Fruit fly (Drosophila melanogaster) whole organism, prepupa: ENCODE measurements around the gene CheB38a.

Experiments
- Blimp-1 ChIP-seq: fragments of 200-800 bp; sonication (Bioruptor generic); optimal IDR thresholded peaks from 3 replicates; lab custom pipeline; 2017; ENCODE audit warnings: missing biosample characterization, missing genetic modification characterization, mild to moderate bottlenecking, moderate library complexity, missing genetic modification reagents
- CG10631 ChIP-seq: fragments of 200-800 bp; sonication (Bioruptor generic); optimal IDR thresholded peaks from 2 replicates; lab custom pipeline; 2016; ENCODE audit warnings: missing biosample characterization, missing genetic modification characterization
- CG10669 ChIP-seq: fragments of 200-800 bp; sonication (Bioruptor generic); optimal IDR thresholded peaks from 3 replicates; lab custom pipeline; 2018; ENCODE audit warnings: missing biosample characterization, mild to moderate bottlenecking, missing genetic modification characterization, moderate library complexity
- CG11294 ChIP-seq: fragments of 200-800 bp; sonication (Bioruptor generic); IDR thresholded peaks from 2 replicates; pipeline ENCODE4 v1.3.6; 2022; ENCODE audit warnings: missing biosample characterization, missing genetic modification characterization
- CG11902 ChIP-seq: fragments of 200-800 bp; sonication (Bioruptor generic); optimal IDR thresholded peaks from 3 replicates; lab custom pipeline; 2016; ENCODE audit warnings: missing biosample characterization, missing genetic modification characterization
- CG15336 ChIP-seq: fragments of 200-800 bp; sonication (Bioruptor generic); IDR thresholded peaks from 2 replicates; pipeline ENCODE4 v1.3.6; 2022; ENCODE audit warnings: missing biosample characterization, missing genetic modification characterization
- CG1621 ChIP-seq: fragments of 200-800 bp; sonication (Bioruptor generic); optimal IDR thresholded peaks from 3 replicates; lab custom pipeline; 2018; ENCODE audit warnings: missing biosample characterization, mild to moderate bottlenecking, missing genetic modification characterization
- CG3032 ChIP-seq: fragments of 200-800 bp; optimal IDR thresholded peaks from 2 replicates; lab custom pipeline; 2019; ENCODE audit warnings: missing biosample characterization, mild to moderate bottlenecking, missing genetic modification characterization, moderate library complexity
- CG31627 ChIP-seq: fragments of 200-800 bp; sonication (Bioruptor generic); optimal IDR thresholded peaks from 3 replicates; lab custom pipeline; 2016; ENCODE audit warnings: missing biosample characterization, missing genetic modification characterization
- CG32006 ChIP-seq: fragments of 200-800 bp; sonication (Bioruptor generic); optimal IDR thresholded peaks from 3 replicates; lab custom pipeline; 2017; ENCODE audit warnings: missing biosample characterization, mild to moderate bottlenecking, missing genetic modification characterization
- CG34406 ChIP-seq: fragments of 200-800 bp; sonication (Bioruptor generic); optimal IDR thresholded peaks from 3 replicates; lab custom pipeline; 2016; ENCODE audit warnings: missing biosample characterization, missing genetic modification characterization
- CG3919 ChIP-seq: fragments of 200-800 bp; sonication (Bioruptor generic); optimal IDR thresholded peaks from 3 replicates; lab custom pipeline; 2016; ENCODE audit warnings: missing biosample characterization, missing genetic modification characterization
- CG4318 ChIP-seq: fragments of 200-800 bp; sonication (Bioruptor generic); optimal IDR thresholded peaks from 3 replicates; lab custom pipeline; 2017; ENCODE audit warnings: missing biosample characterization, mild to moderate bottlenecking, missing genetic modification characterization
- CG6163 ChIP-seq: fragments of 200-800 bp; sonication (Bioruptor generic); IDR thresholded peaks from 3 replicates; pipeline ENCODE4 v1.3.6; 2022; ENCODE audit warnings: missing biosample characterization, missing genetic modification characterization
- CG6276 ChIP-seq: fragments of 200-800 bp; sonication (Bioruptor generic); optimal IDR thresholded peaks from 2 replicates; lab custom pipeline; 2017; ENCODE audit warnings: missing biosample characterization, mild to moderate bottlenecking, missing genetic modification characterization
- CG6808 ChIP-seq: fragments of 200-800 bp; sonication (Bioruptor generic); optimal IDR thresholded peaks from 3 replicates; lab custom pipeline; 2017; ENCODE audit warnings: missing biosample characterization, missing genetic modification characterization, mild to moderate bottlenecking, moderate library complexity, missing genetic modification reagents
- CG7368 ChIP-seq: fragments of 200-800 bp; sonication (Bioruptor generic); optimal IDR thresholded peaks from 3 replicates; lab custom pipeline; 2016; ENCODE audit warnings: missing biosample characterization, missing genetic modification characterization
- CG8119 ChIP-seq: fragments of 200-800 bp; sonication (Bioruptor generic); IDR thresholded peaks from 3 replicates; pipeline ENCODE4 v1.3.6; 2022; ENCODE audit warnings: missing biosample characterization, missing genetic modification characterization
- CG8319 ChIP-seq: fragments of 200-800 bp; sonication (Bioruptor generic); optimal IDR thresholded peaks from 3 replicates; lab custom pipeline; 2016; ENCODE audit warnings: missing biosample characterization, missing genetic modification characterization
- CG8632 ChIP-seq: fragments of 200-800 bp; sonication (Bioruptor generic); optimal IDR thresholded peaks from 3 replicates; lab custom pipeline; 2016; ENCODE audit warnings: missing biosample characterization, missing genetic modification characterization
- Eip75B ChIP-seq: fragments of 200-800 bp; sonication (Bioruptor generic); optimal IDR thresholded peaks from 3 replicates; lab custom pipeline; 2016; ENCODE audit warnings: missing biosample characterization, missing genetic modification characterization
- Eip78C ChIP-seq: fragments of 200-800 bp; sonication (Bioruptor generic); peaks from one replicate; lab custom pipeline; 2016; ENCODE audit warnings: missing biosample characterization, missing genetic modification characterization
- Eip93F ChIP-seq: fragments of 200-800 bp; sonication (Bioruptor generic); optimal IDR thresholded peaks from 2 replicates; lab custom pipeline; 2016; ENCODE audit warnings: missing biosample characterization, mild to moderate bottlenecking, missing genetic modification characterization
- Ets21C ChIP-seq: fragments of 200-800 bp; sonication (Bioruptor generic); optimal IDR thresholded peaks from 3 replicates; lab custom pipeline; 2016; ENCODE audit warnings: missing biosample characterization, missing genetic modification characterization
- Ets96B ChIP-seq: fragments of 200-800 bp; optimal IDR thresholded peaks from 2 replicates; lab custom pipeline; 2019; ENCODE audit warnings: missing biosample characterization, mild to moderate bottlenecking, missing genetic modification characterization, moderate library complexity
- Gug ChIP-seq: fragments of 200-800 bp; sonication (Bioruptor generic); IDR thresholded peaks from 2 replicates; pipeline ENCODE4 v1.3.6; 2022; ENCODE audit warnings: missing biosample characterization, missing genetic modification characterization
- Hr38 ChIP-seq: sonication (Bioruptor generic); optimal IDR thresholded peaks from 2 replicates; lab custom pipeline; 2016; ENCODE audit warnings: missing biosample characterization, missing genetic modification characterization
- Hr39 ChIP-seq: fragments of 200-800 bp; sonication (Bioruptor generic); optimal IDR thresholded peaks from 2 replicates; lab custom pipeline; 2016; ENCODE audit warnings: missing biosample characterization, missing genetic modification characterization
- OdsH ChIP-seq: fragments of 200-800 bp; sonication (Bioruptor generic); optimal IDR thresholded peaks from 3 replicates; lab custom pipeline; 2016; ENCODE audit warnings: missing biosample characterization, missing genetic modification characterization
- Smox ChIP-seq: fragments of 200-800 bp; sonication (Bioruptor generic); optimal IDR thresholded peaks from 3 replicates; lab custom pipeline; 2016; ENCODE audit warnings: missing biosample characterization, missing genetic modification characterization
- Sox14 ChIP-seq: fragments of 200-800 bp; sonication (Bioruptor generic); optimal IDR thresholded peaks from 3 replicates; lab custom pipeline; 2016; ENCODE audit warnings: missing biosample characterization, missing genetic modification characterization
- achi ChIP-seq: fragments of 200-800 bp; sonication (Bioruptor generic); optimal IDR thresholded peaks from 3 replicates; lab custom pipeline; 2016; ENCODE audit warnings: missing biosample characterization, missing genetic modification characterization
- acj6 ChIP-seq: fragments of 200-800 bp; sonication (Bioruptor generic); optimal IDR thresholded peaks from 3 replicates; lab custom pipeline; 2016; ENCODE audit warnings: missing biosample characterization, missing genetic modification characterization
- cyc ChIP-seq: fragments of 200-800 bp; sonication (Bioruptor generic); optimal IDR thresholded peaks from 3 replicates; lab custom pipeline; 2016; ENCODE audit warnings: missing biosample characterization, missing genetic modification characterization
- dac ChIP-seq: fragments of 200-800 bp; sonication (Bioruptor generic); optimal IDR thresholded peaks from 2 replicates; lab custom pipeline; 2017; ENCODE audit warnings: missing biosample characterization, mild to moderate bottlenecking, missing genetic modification characterization
- dsx ChIP-seq: fragments of 200-800 bp; optimal IDR thresholded peaks from 3 replicates; lab custom pipeline; 2019; ENCODE audit warnings: missing biosample characterization, mild to moderate bottlenecking, missing genetic modification characterization, moderate library complexity; ENCODE audit not compliant: poor library complexity, severe bottlenecking
- eg ChIP-seq: fragments of 200-800 bp; sonication (Bioruptor generic); IDR thresholded peaks from 3 replicates; pipeline ENCODE4 v1.3.6; 2022; ENCODE audit warnings: missing biosample characterization, missing genetic modification characterization
- esn ChIP-seq: fragments of 200-800 bp; sonication (Bioruptor generic); optimal IDR thresholded peaks from 2 replicates; lab custom pipeline; 2016; ENCODE audit warnings: missing biosample characterization, mild to moderate bottlenecking, missing genetic modification characterization, moderate library complexity
- fd59A ChIP-seq: fragments of 200-800 bp; sonication (Bioruptor generic); optimal IDR thresholded peaks from 2 replicates; lab custom pipeline; 2017; ENCODE audit warnings: missing biosample characterization, mild to moderate bottlenecking, missing genetic modification characterization, missing genetic modification reagents
- fd85E ChIP-seq: fragments of 200-800 bp; sonication (Bioruptor generic); optimal IDR thresholded peaks from 3 replicates; lab custom pipeline; 2016; ENCODE audit warnings: missing biosample characterization, missing genetic modification characterization
- net ChIP-seq: fragments of 200-800 bp; sonication (Bioruptor generic); optimal IDR thresholded peaks from 3 replicates; lab custom pipeline; 2016; ENCODE audit warnings: missing biosample characterization, missing genetic modification characterization
- pdm3 ChIP-seq: fragments of 200-800 bp; sonication (Bioruptor generic); optimal IDR thresholded peaks from 3 replicates; lab custom pipeline; 2016; ENCODE audit warnings: missing biosample characterization, missing genetic modification characterization
- salr ChIP-seq, 2 experiments: fragments of 200-800 bp; sonication (Bioruptor generic); optimal IDR thresholded peaks; 3 replicates each; lab custom pipeline; 2016 to 2018; ENCODE audit warnings: missing biosample characterization in 2 of 2, missing genetic modification characterization in 2 of 2, mild to moderate bottlenecking in 1 of 2
- ss ChIP-seq, 2 experiments: fragments of 200-800 bp; sonication (Bioruptor generic); optimal IDR thresholded peaks; 2 replicates in 1 of 2; 3 replicates in 1 of 2; lab custom pipeline; 2017 to 2018; ENCODE audit warnings: mild to moderate bottlenecking in 2 of 2, missing biosample characterization in 2 of 2, missing genetic modification characterization in 2 of 2, moderate library complexity in 1 of 2
- svp ChIP-seq: fragments of 200-800 bp; sonication (Bioruptor generic); peaks from one replicate; lab custom pipeline; 2016; ENCODE audit warnings: missing biosample characterization, missing genetic modification characterization
- topi ChIP-seq: fragments of 200-800 bp; sonication (Bioruptor generic); optimal IDR thresholded peaks from 3 replicates; lab custom pipeline; 2016; ENCODE audit warnings: missing biosample characterization, missing genetic modification characterization

The CheB38a gene

dm6 chr2L:20824136-20824789 is 5.9 kb upstream of the CheB38a start:
- TF ChIP-seq Eip78C (GFP tag; lab: Kevin White, UChicago) (peak; percentile 33), Ets96B (tag; lab: Kevin White, UChicago) (no peak)
- TF ChIP-seq, all 60 proteins: peak for 1

- TF ChIP-seq Hr38 (GFP tag; lab: Kevin White, UChicago), result no peak
- TF ChIP-seq CG7368 (GFP tag; lab: Kevin White, UChicago), result no peak
- TF ChIP-seq fd85E, result no peak
- TF ChIP-seq CG8632 (GFP tag; lab: Kevin White, UChicago), result no peak
- peak; percentile 44 for TF ChIP-seq Sox14 (GFP tag; lab: Kevin White, UChicago)
- TF ChIP-seq topi (GFP tag; lab: Kevin White, UChicago), result peak; percentile 19
- peak; percentile 44 for TF ChIP-seq CG32006
- TF ChIP-seq Eip93F, result peak; percentile 89
- peak; percentile 32 for TF ChIP-seq dsx (GFP tag; lab: Kevin White, UChicago)
- no peak; the same call in 1 of the 2 replicates for TF ChIP-seq CG15336
- TF ChIP-seq eg (GFP tag; lab: Robert Waterston, UW), result no peak
- peak; percentile 28; the same call in 1 of the 2 replicates for TF ChIP-seq Gug (GFP tag; lab: Robert Waterston, UW)
- TF ChIP-seq CG3919 (GFP tag; lab: Kevin White, UChicago), result peak; percentile 37
- no peak for TF ChIP-seq cyc (GFP tag; lab: Kevin White, UChicago)
- peak; percentile 59 for TF ChIP-seq Eip78C (GFP tag; lab: Kevin White, UChicago)
- TF ChIP-seq Hr39, result no peak
- TF ChIP-seq CG10669 (GFP tag; lab: Kevin White, UChicago), result no peak
- TF ChIP-seq CG8319 (GFP tag; lab: Kevin White, UChicago), result no peak
- TF ChIP-seq Blimp-1 (GFP tag; lab: Kevin White, UChicago), result no peak
- peak; percentile 32 for TF ChIP-seq fd59A (GFP tag; lab: Kevin White, UChicago)
- TF ChIP-seq svp (GFP tag; lab: Kevin White, UChicago), result peak; percentile 93
- TF ChIP-seq esn (GFP tag; lab: Kevin White, UChicago), result peak; percentile 20
- TF ChIP-seq acj6 (GFP tag; lab: Kevin White, UChicago), result peak; percentile 22
- TF ChIP-seq achi (GFP tag; lab: Kevin White, UChicago), result no peak
- TF ChIP-seq CG34406 (GFP tag; lab: Kevin White, UChicago), result no peak
- TF ChIP-seq CG11294 (GFP tag; lab: Robert Waterston, UW), result no peak
- TF ChIP-seq Ets21C (GFP tag; lab: Kevin White, UChicago), result no peak
- TF ChIP-seq Eip75B (GFP tag; lab: Kevin White, UChicago), result no peak
- TF ChIP-seq CG3032, result no peak
- peak; percentile 40; the same call in 1 of the 3 replicates for TF ChIP-seq CG8119 (GFP tag; lab: Robert Waterston, UW)
- TF ChIP-seq CG6163, result peak; percentile 73; the same call in 2 of the 3 replicates
- no peak for TF ChIP-seq OdsH
- peak; percentile 32 to 41 for TF ChIP-seq ss (GFP tag; optimal IDR thresholded peaks at IDR 0.05; lab: Kevin White, UChicago)
- TF ChIP-seq Smox, result no peak
- no peak for TF ChIP-seq pdm3 (GFP tag; lab: Kevin White, UChicago)
- peak; percentile 3 for TF ChIP-seq dac (GFP tag; lab: Kevin White, UChicago)
- TF ChIP-seq salr (GFP tag; optimal IDR thresholded peaks at IDR 0.05; lab: Kevin White, UChicago), result peak in 1 of 2 experiments; percentile 18
- peak; percentile 90 for TF ChIP-seq CG1621
- TF ChIP-seq CG6276 (GFP tag; lab: Kevin White, UChicago), result no peak
- no peak for TF ChIP-seq Ets96B (tag; lab: Kevin White, UChicago)
- TF ChIP-seq CG11902 (GFP tag; lab: Kevin White, UChicago), result no peak
- no peak for TF ChIP-seq net (GFP tag; lab: Kevin White, UChicago)
- TF ChIP-seq CG10631, result peak; percentile 34
- TF ChIP-seq CG6808 (GFP tag; lab: Kevin White, UChicago), result peak; percentile 99
- TF ChIP-seq CG4318 (GFP tag; lab: Kevin White, UChicago), result peak; percentile 7
- no peak for TF ChIP-seq CG31627
Observed at dm6 chr2L:20823196-20824105, 5.1 kb upstream of the CheB38a start.
